Worm (Caenorhabditis elegans) whole organism, late embryonic: ENCODE results near the gene K07F5.15.
"Not testable (repeated sequence)": the region's sequence is repeated elsewhere in the genome, so short reads cannot be mapped to it uniquely, and the experiment has no call there.

ENCODE experiments used
- elt-2 ChIP-seq: sonication (generic microtip); optimal IDR thresholded peaks from 2 replicates; lab custom pipeline; 2016; ENCODE audit warnings: missing genetic modification reagents, missing genetic modification characterization, missing compliant biosample characterization
- ets-4 ChIP-seq: sonication (generic microtip); optimal IDR thresholded peaks from 2 replicates; lab custom pipeline; 2016; ENCODE audit warnings: missing genetic modification characterization, missing compliant biosample characterization
- eyg-1 ChIP-seq: sonication (generic microtip); optimal IDR thresholded peaks from 2 replicates; lab custom pipeline; 2016; ENCODE audit warnings: missing genotype, missing genetic modification characterization, missing compliant biosample characterization
- fkh-10 ChIP-seq: fragments of 150-350 bp; optimal IDR thresholded peaks from 2 replicates; lab custom pipeline; 2014; ENCODE audit warnings: missing biosample characterization, missing genetic modification reagents, missing genetic modification characterization
- fkh-6 ChIP-seq: sonication (generic microtip); optimal IDR thresholded peaks from 2 replicates; lab custom pipeline; 2016; ENCODE audit warnings: missing genetic modification characterization, missing compliant biosample characterization
- gmeb-2 ChIP-seq: sonication (generic microtip); optimal IDR thresholded peaks from 2 replicates; lab custom pipeline; 2016; ENCODE audit warnings: missing genetic modification characterization, inconsistent platforms, missing compliant biosample characterization
- hlh-15 ChIP-seq: sonication (generic microtip); optimal IDR thresholded peaks from 2 replicates; lab custom pipeline; 2016; ENCODE audit warnings: missing genetic modification characterization, missing compliant biosample characterization
- lin-11 ChIP-seq: fragments of 200-800 bp; sonication (Bioruptor generic); optimal IDR thresholded peaks from 2 replicates; lab custom pipeline; 2018; ENCODE audit warnings: mild to moderate bottlenecking, missing genetic modification characterization, missing compliant biosample characterization
- nfya-1 ChIP-seq: sonication (generic microtip); optimal IDR thresholded peaks from 2 replicates; lab custom pipeline; 2017; ENCODE audit warnings: missing genetic modification characterization, mild to moderate bottlenecking, missing compliant biosample characterization, antibody characterized with exemption, moderate library complexity
- nhr-11 ChIP-seq: fragments of 150-350 bp; optimal IDR thresholded peaks from 2 replicates; lab custom pipeline; 2014; ENCODE audit warnings: missing biosample characterization, missing genetic modification characterization
- pha-4 ChIP-seq: fragments of 150-350 bp; optimal IDR thresholded peaks from 2 replicates; lab custom pipeline; 2018; ENCODE audit warnings: missing biosample characterization, missing genetic modification reagents, missing genetic modification characterization
- pqm-1 ChIP-seq: sonication (generic microtip); optimal IDR thresholded peaks from 2 replicates; lab custom pipeline; 2016; ENCODE audit warnings: missing genetic modification characterization, missing compliant biosample characterization
- tbx-2 ChIP-seq: sonication (generic microtip); optimal IDR thresholded peaks from 2 replicates; lab custom pipeline; 2016; ENCODE audit warnings: missing genetic modification characterization, missing compliant biosample characterization

DNA sequence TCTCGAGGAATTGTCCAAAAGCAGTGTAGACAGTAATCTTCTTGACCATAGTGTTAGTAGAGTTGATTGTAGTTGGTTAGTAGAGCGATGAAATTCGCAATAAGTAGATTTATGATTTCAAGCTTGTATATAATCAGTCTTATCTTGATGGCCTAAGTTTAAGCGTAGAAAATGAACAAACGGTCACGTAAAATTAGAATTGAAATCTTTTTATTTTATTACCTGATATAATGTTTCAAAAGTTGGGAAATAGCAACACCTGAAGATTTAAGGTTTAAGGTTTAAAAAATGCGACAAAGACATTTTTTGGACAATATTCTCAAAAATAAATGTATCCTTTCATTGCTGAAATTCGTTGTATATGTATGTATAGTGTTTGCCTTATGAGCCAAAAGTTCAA is 28.8 kb downstream of the K07F5.15 start, which contains the start of gene sss-1:
- not testable (repeated sequence) for TF ChIP-seq gmeb-2 (tag; lab: Kevin White, UChicago); fkh-10 (GFP tag; lab: Kevin White, UChicago); nfya-1 (tag; lab: Kevin White, UChicago); pha-4 (tag; lab: Kevin White, UChicago); eyg-1 (tag; lab: Kevin White, UChicago); lin-11 (tag; lab: Kevin White, UChicago); elt-2; tbx-2 (tag; lab: Kevin White, UChicago); fkh-6 (tag; lab: Kevin White, UChicago); pqm-1; hlh-15 (tag; lab: Kevin White, UChicago); ets-4 (tag; lab: Kevin White, UChicago); nhr-11 (tag; lab: Kevin White, UChicago)
